Worm (Caenorhabditis elegans): ENCODE data around the gene srg-42.

The srg-42 gene

DNA sequence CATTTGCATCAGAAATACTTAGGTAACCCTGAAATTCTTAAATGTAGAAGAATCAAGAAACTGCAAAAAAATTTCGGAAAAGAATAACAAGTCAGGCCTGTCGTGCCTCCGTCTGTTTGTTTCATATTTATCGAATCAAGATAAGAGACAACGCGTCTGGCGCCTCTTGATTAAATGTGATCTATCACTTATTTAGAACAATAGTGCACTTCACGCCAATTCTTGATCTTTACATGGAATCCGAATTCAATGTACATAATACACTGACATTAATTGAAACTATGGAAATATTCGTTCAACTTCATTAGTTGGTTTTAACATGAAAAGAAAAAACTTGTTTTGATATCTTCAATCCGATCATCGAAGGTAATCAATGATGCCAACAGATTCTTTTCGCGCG is 35.4 kb downstream of the srg-42 start, which contains the start of gene mboa-2 (continued):
- no peak for TF ChIP-seq F55B11.4 (tag; optimal IDR thresholded peaks at IDR 0.05; ENCODE audit: borderline replicate concordance, insufficient read depth)
- TF ChIP-seq Y67H2A.10 (GFP tag; conservative IDR thresholded peaks at IDR 0.05): no peak
- no peak for TF ChIP-seq madf-8 (GFP tag; conservative IDR thresholded peaks at IDR 0.05)
- TF ChIP-seq madf-6 (GFP tag; IDR thresholded peaks at IDR 0.05): peak; percentile 20; the same call in 1 of the 2 replicates
- no peak for TF ChIP-seq nhr-179 (tag; optimal IDR thresholded peaks at IDR 0.05)
- TF ChIP-seq snpc-1.3 (tag; optimal IDR thresholded peaks at IDR 0.05; ENCODE audit: insufficient read depth): peak; percentile 22
- peak; percentile 77 for TF ChIP-seq repo-1 (tag; optimal IDR thresholded peaks at IDR 0.05)
- peak; percentile 9 for TF ChIP-seq madf-10 (tag; optimal IDR thresholded peaks at IDR 0.05)
- TF ChIP-seq ztf-18 (tag; optimal IDR thresholded peaks at IDR 0.05): no peak
- TF ChIP-seq mel-28 (tag; optimal IDR thresholded peaks at IDR 0.05; ENCODE audit: borderline replicate concordance): no peak
- no peak for TF ChIP-seq F22D6.2 (tag; optimal IDR thresholded peaks at IDR 0.05)
- TF ChIP-seq tbp1 (GFP tag; optimal IDR thresholded peaks at IDR 0.05): no peak
- peak; percentile 58; the same call in 1 of the 2 replicates for TF ChIP-seq attf-6 (GFP tag; IDR thresholded peaks at IDR 0.05)
- TF ChIP-seq cebp-1 (GFP tag; IDR thresholded peaks at IDR 0.05): no peak
- TF ChIP-seq cebp-1 (tag; optimal IDR thresholded peaks at IDR 0.05): peak; percentile 28
- peak; percentile 40 for TF ChIP-seq hmg-1.2 (GFP tag; IDR thresholded peaks at IDR 0.05)
- peak; percentile 53 for TF ChIP-seq lin-40 (tag; optimal IDR thresholded peaks at IDR 0.05)
- TF ChIP-seq dpff-1 (tag; optimal IDR thresholded peaks at IDR 0.05): peak; percentile 45
- TF ChIP-seq attf-3 (GFP tag; conservative IDR thresholded peaks at IDR 0.05): no peak
- peak; percentile 75 for TF ChIP-seq nfyb-1 (GFP tag; IDR thresholded peaks at IDR 0.05)
- peak in 1 of 3 experiments; percentile 48 for TF ChIP-seq lin-35 (GFP tag; optimal IDR thresholded peaks at IDR 0.05)
- no peak for TF ChIP-seq nhr-90 (tag; optimal IDR thresholded peaks at IDR 0.05)
- no peak for TF ChIP-seq ceh-27 (GFP tag; optimal IDR thresholded peaks at IDR 0.05)
- no peak for TF ChIP-seq ceh-100 (GFP tag; IDR thresholded peaks at IDR 0.05)
- TF ChIP-seq somi-1 (GFP tag; optimal IDR thresholded peaks at IDR 0.05): peak; percentile 36
- no peak for TF ChIP-seq ztf-3 (GFP tag; optimal IDR thresholded peaks at IDR 0.05)
- 0 out of 2 replicates have a peak, but pooled peaks have one; percentile 47 for TF ChIP-seq hsf-1 (GFP tag; IDR thresholded peaks at IDR 0.05)
- TF ChIP-seq pbrm-1 (GFP tag; IDR thresholded peaks at IDR 0.05): no peak; the same call in 1 of the 2 replicates
- TF ChIP-seq ztf-25 (GFP tag; IDR thresholded peaks at IDR 0.05): no peak
- no peak for TF ChIP-seq gei-17 (GFP tag; optimal IDR thresholded peaks at IDR 0.05)
- TF ChIP-seq rec-8 (tag; optimal IDR thresholded peaks at IDR 0.05): no peak
- TF ChIP-seq let-607 (tag; optimal IDR thresholded peaks at IDR 0.05): peak in 1 of 2 experiments; percentile 46
- TF ChIP-seq lag-1 (GFP tag; IDR thresholded peaks at IDR 0.05): no peak
- TF ChIP-seq B0261.1 (tag; optimal IDR thresholded peaks at IDR 0.05): no peak
- TF ChIP-seq mxl-1 (tag; optimal IDR thresholded peaks at IDR 0.05): no peak
- no peak for TF ChIP-seq lsy-27 (tag; optimal IDR thresholded peaks at IDR 0.05; ENCODE audit: borderline replicate concordance, insufficient read depth)
- TF ChIP-seq hmg-20 (GFP tag; IDR thresholded peaks at IDR 0.05): no peak
- TF ChIP-seq attf-5 (GFP tag; optimal IDR thresholded peaks at IDR 0.05): no peak
- TF ChIP-seq T26A5.8 (tag; optimal IDR thresholded peaks at IDR 0.05): no peak
- no peak for TF ChIP-seq F33H1.4 (GFP tag; IDR thresholded peaks at IDR 0.05)
- TF ChIP-seq him-1 (tag; optimal IDR thresholded peaks at IDR 0.05): no peak
- no peak for TF ChIP-seq nhr-27 (tag; optimal IDR thresholded peaks at IDR 0.05)
- TF ChIP-seq tlf-1 (GFP tag; optimal IDR thresholded peaks at IDR 0.05): peak; percentile 10
- TF ChIP-seq T07F8.4 (tag; optimal IDR thresholded peaks at IDR 0.05): no peak
- no peak for TF ChIP-seq ceh-91 (GFP tag; IDR thresholded peaks at IDR 0.05)
- 0 out of 2 replicates have a peak, but pooled peaks have one; percentile 24 for TF ChIP-seq Y95B8A.8 (GFP tag; IDR thresholded peaks at IDR 0.05)
- no peak for TF ChIP-seq madf-3 (GFP tag; IDR thresholded peaks at IDR 0.05)
- no peak for TF ChIP-seq C17E4.6 (GFP tag; IDR thresholded peaks at IDR 0.05)

Measured in whole organism, young adult.